Fruit fly (Drosophila melanogaster): Measurements from ENCODE around the gene p38a.
A peak's percentile ranks its signal among the peaks of the same experiment; 100 is the strongest.

p38a gene

dm6 chr3R:24188619-24189018 is 36.5 kb upstream of the p38a start, which contains the start of gene CG5515 (continued):
- TF ChIP-seq HLHmδ (GFP tag; optimal IDR thresholded peaks at IDR 0.05) (no peak), ato (GFP tag; IDR thresholded peaks at IDR 0.05; ENCODE audit: partially characterized antibody) (peak; percentile 43; the same call in 1 of the 2 replicates), CG7556 (GFP tag; optimal IDR thresholded peaks at IDR 0.05) (peak; percentile 37), CG8924 (tag; optimal IDR thresholded peaks at IDR 0.05) (peak; percentile 77), kay (GFP tag; optimal IDR thresholded peaks at IDR 0.05) (peak; percentile 3), hkb (optimal IDR thresholded peaks at IDR 0.05) (peak; percentile 57), hkb (GFP tag; IDR thresholded peaks at IDR 0.05) (peak; percentile 66), lov (optimal IDR thresholded peaks at IDR 0.05) (no peak), lov (GFP tag; IDR thresholded peaks at IDR 0.05) (peak; percentile 79; the same call in 2 of the 3 replicates), CG4404 (GFP tag; IDR thresholded peaks at IDR 0.05) (peak; percentile 76), br (optimal IDR thresholded peaks at IDR 0.05) (no peak), CG17328 (GFP tag; IDR thresholded peaks at IDR 0.05) (peak; percentile 85), cas (GFP tag; IDR thresholded peaks at IDR 0.05) (0 out of 2 replicates have a peak, but pooled peaks have one; percentile 9), disco-r (GFP tag; optimal IDR thresholded peaks at IDR 0.05) (peak; percentile 57), slp2 (GFP tag; optimal IDR thresholded peaks at IDR 0.05) (peak; percentile 40), Gug (GFP tag; IDR thresholded peaks at IDR 0.05) (peak; percentile 27; the same call in 1 of the 4 replicates), CG2875 (GFP tag; optimal IDR thresholded peaks at IDR 0.05) (no peak), CG10209 (GFP tag; optimal IDR thresholded peaks at IDR 0.05) (peak; percentile 49), CG6683 (GFP tag; optimal IDR thresholded peaks at IDR 0.05) (peak; percentile 27), CG15696 (tag; optimal IDR thresholded peaks at IDR 0.05) (peak; percentile 83), CG2712 (tag; optimal IDR thresholded peaks at IDR 0.05) (peak; percentile 81), CG6654 (GFP tag; optimal IDR thresholded peaks at IDR 0.05) (no peak), Sin3A (optimal IDR thresholded peaks at IDR 0.05) (peak; percentile 54), PHDP (tag; optimal IDR thresholded peaks at IDR 0.05) (peak; percentile 86), Six4 (GFP tag; optimal IDR thresholded peaks at IDR 0.05) (peak; percentile 43), tx (GFP tag; optimal IDR thresholded peaks at IDR 0.05) (peak; percentile 79), CG4282 (GFP tag; optimal IDR thresholded peaks at IDR 0.05) (peak; percentile 78), CG7357 (GFP tag; IDR thresholded peaks at IDR 0.05) (peak; percentile 62; the same call in 1 of the 3 replicates), CG12942 (GFP tag; optimal IDR thresholded peaks at IDR 0.05) (peak; percentile 70), otp (GFP tag; IDR thresholded peaks at IDR 0.05) (peak; percentile 29; the same call in 1 of the 3 replicates), psq (GFP tag; optimal IDR thresholded peaks at IDR 0.05) (peak; percentile 26), ci (GFP tag; IDR thresholded peaks at IDR 0.05) (peak; percentile 91), Usf (GFP tag; optimal IDR thresholded peaks at IDR 0.05) (peak; percentile 5), odd (GFP tag; optimal IDR thresholded peaks at IDR 0.05) (no peak), sens (GFP tag) (peak; percentile 96), CG15011 (GFP tag; optimal IDR thresholded peaks at IDR 0.05) (no peak), CG4617 (GFP tag; optimal IDR thresholded peaks at IDR 0.05; ENCODE audit: borderline replicate concordance) (peak; percentile 85), Asciz (GFP tag; optimal IDR thresholded peaks at IDR 0.05) (no peak), CG1647 (GFP tag; optimal IDR thresholded peaks at IDR 0.05) (peak; percentile 68), BEAF-32 (GFP tag; optimal IDR thresholded peaks at IDR 0.05) (peak; percentile 32), salm (tag; optimal IDR thresholded peaks at IDR 0.05) (no peak), CG9932 (GFP tag; IDR thresholded peaks at IDR 0.05) (peak; percentile 88), corto (GFP tag; optimal IDR thresholded peaks at IDR 0.05) (peak; percentile 47), hth (optimal IDR thresholded peaks at IDR 0.05) (no peak), CG3281 (GFP tag; optimal IDR thresholded peaks at IDR 0.05) (peak; percentile 60), lilli (GFP tag; optimal IDR thresholded peaks at IDR 0.05) (peak; percentile 88), Vsx1 (GFP tag; optimal IDR thresholded peaks at IDR 0.05) (no peak), Sry-δ (GFP tag; optimal IDR thresholded peaks at IDR 0.05) (peak; percentile 54), CG12155 (GFP tag; optimal IDR thresholded peaks at IDR 0.05) (peak; percentile 70), CG1602 (GFP tag; optimal IDR thresholded peaks at IDR 0.05) (peak; percentile 69), Optix (GFP tag; IDR thresholded peaks at IDR 0.05) (peak; percentile 92), Hmr (GFP tag; optimal IDR thresholded peaks at IDR 0.05) (no peak), grn (GFP tag; optimal IDR thresholded peaks at IDR 0.05) (no peak)
